Fruit fly (Drosophila melanogaster) whole organism, pupa: Measurements from ENCODE around the gene Scp2.

Experiments
- CG12605 ChIP-seq: fragments of 200-800 bp; sonication (Bioruptor generic); IDR thresholded peaks from 2 replicates; pipeline ENCODE4 v1.3.6; 2022; ENCODE audit warnings: missing biosample characterization, missing genetic modification characterization
- CG15710 ChIP-seq: fragments of 200-800 bp; sonication (Bioruptor generic); optimal IDR thresholded peaks from 2 replicates; lab custom pipeline; 2018; ENCODE audit warnings: missing biosample characterization, mild to moderate bottlenecking, missing genetic modification characterization, moderate library complexity
- CG17806 ChIP-seq: fragments of 200-800 bp; sonication (Bioruptor generic); optimal IDR thresholded peaks from 2 replicates; lab custom pipeline; 2018; ENCODE audit warnings: missing biosample characterization, mild to moderate bottlenecking, missing genetic modification characterization, moderate library complexity
- CG32121 ChIP-seq: fragments of 200-800 bp; sonication (Bioruptor generic); IDR thresholded peaks from 2 replicates; pipeline ENCODE4 v1.3.6; 2022; ENCODE audit warnings: missing biosample characterization, missing genetic modification characterization
- CG34367 ChIP-seq: fragments of 200-800 bp; sonication (Bioruptor generic); optimal IDR thresholded peaks from 2 replicates; lab custom pipeline; 2018; ENCODE audit warnings: missing biosample characterization, mild to moderate bottlenecking, missing genetic modification characterization
- CG4496 ChIP-seq: fragments of 200-800 bp; sonication (Bioruptor generic); IDR thresholded peaks from 3 replicates; pipeline ENCODE4 v1.3.6; 2022; ENCODE audit warnings: missing biosample characterization, missing genetic modification characterization
- CG8301 ChIP-seq: fragments of 200-800 bp; sonication (Bioruptor generic); optimal IDR thresholded peaks from 2 replicates; lab custom pipeline; 2018; ENCODE audit warnings: missing biosample characterization, mild to moderate bottlenecking, missing genetic modification characterization
- CG9948 ChIP-seq: fragments of 200-800 bp; sonication (Bioruptor generic); optimal IDR thresholded peaks from 2 replicates; lab custom pipeline; 2018; ENCODE audit warnings: missing biosample characterization, mild to moderate bottlenecking, missing genetic modification characterization, moderate library complexity
- fd96Ca ChIP-seq: fragments of 200-800 bp; sonication (Bioruptor generic); IDR thresholded peaks from 3 replicates; pipeline ENCODE4 v1.3.6; 2022; ENCODE audit warnings: missing biosample characterization, missing genetic modification characterization
- gl ChIP-seq: fragments of 200-800 bp; sonication (Bioruptor generic); optimal IDR thresholded peaks from 2 replicates; lab custom pipeline; 2018; ENCODE audit warnings: missing biosample characterization, mild to moderate bottlenecking, missing genetic modification characterization
- rn ChIP-seq: fragments of 200-800 bp; sonication (Bioruptor generic); IDR thresholded peaks from 2 replicates; pipeline ENCODE4 v1.3.6; 2022; ENCODE audit warnings: missing biosample characterization, missing genetic modification characterization

- no peak for TF ChIP-seq CG12605 (GFP tag; lab: Robert Waterston, UW)
- no peak for TF ChIP-seq CG17806 (tag; lab: Kevin White, UChicago)
- TF ChIP-seq CG34367 (tag; lab: Kevin White, UChicago) = no peak
- TF ChIP-seq rn (GFP tag; lab: Robert Waterston, UW) = no peak
- no peak for TF ChIP-seq CG9948 (tag; lab: Kevin White, UChicago)
- no peak for TF ChIP-seq CG8301 (tag; lab: Kevin White, UChicago)
- no peak for TF ChIP-seq fd96Ca (GFP tag; lab: Robert Waterston, UW)
- TF ChIP-seq CG32121 = no peak
- no peak for TF ChIP-seq gl (tag; lab: Kevin White, UChicago)
- TF ChIP-seq CG4496 (GFP tag; lab: Robert Waterston, UW) = no peak
- no peak for TF ChIP-seq CG15710 (tag; lab: Kevin White, UChicago)
Measured at dm6 chr3R:16600735-16601134, 17.3 kb upstream of the Scp2 start.
